Worm (Caenorhabditis elegans) whole organism, midembryonic: Measurements from ENCODE around the gene C55B6.7.

Source experiments
- T22C8.4 ChIP-seq: fragments of 200-800 bp; sonication (Bioruptor generic); IDR thresholded peaks from 2 replicates; pipeline ENCODE4 v1.3.6; 2022; ENCODE audit warnings: missing genetic modification characterization, missing compliant biosample characterization
- cog-1 ChIP-seq: sonication (generic microtip); optimal IDR thresholded peaks from 2 replicates; lab custom pipeline; 2016; ENCODE audit warnings: missing genetic modification characterization, missing compliant biosample characterization
- flt-1 ChIP-seq: fragments of 200-800 bp; sonication (Bioruptor generic); IDR thresholded peaks from 2 replicates; pipeline ENCODE4 v1.3.6; 2022; ENCODE audit warnings: missing genetic modification characterization, missing compliant biosample characterization
- klf-2 ChIP-seq: fragments of 200-800 bp; sonication (Bioruptor generic); conservative IDR thresholded peaks from 2 replicates; pipeline ENCODE4 v1.3.6; 2022; ENCODE audit warnings: missing genetic modification reagents, missing genetic modification characterization, missing compliant biosample characterization
- med-1 ChIP-seq: sonication (generic microtip); optimal IDR thresholded peaks from 2 replicates; lab custom pipeline; 2017; ENCODE audit warnings: missing genetic modification characterization, mild to moderate bottlenecking, missing compliant biosample characterization, antibody characterized with exemption, missing genetic modification reagents; ENCODE audit not compliant: insufficient read depth
- tab-1 ChIP-seq: fragments of 200-800 bp; sonication (Bioruptor generic); IDR thresholded peaks from 2 replicates; pipeline ENCODE4 v1.3.6; 2022; ENCODE audit warnings: missing genetic modification characterization, missing compliant biosample characterization
- ztf-23 ChIP-seq: fragments of 200-800 bp; sonication (Bioruptor generic); IDR thresholded peaks from 2 replicates; pipeline ENCODE4 v1.3.6; 2022; ENCODE audit warnings: missing genetic modification reagents, missing genetic modification characterization, missing compliant biosample characterization
- ztf-29 ChIP-seq: fragments of 200-800 bp; sonication (Bioruptor generic); IDR thresholded peaks from 2 replicates; pipeline ENCODE4 v1.3.6; 2022; ENCODE audit warnings: missing genetic modification reagents, missing genetic modification characterization, missing compliant biosample characterization

ce11 chrX:7151189-7151857 lies 40.5 kb downstream of the C55B6.7 start, which contains the start of gene lam-2:
- TF ChIP-seq ztf-23 (GFP tag; lab: Robert Waterston, UW): peak; percentile 29; the same call in 1 of the 2 replicates
- TF ChIP-seq ztf-29: no peak
- TF ChIP-seq cog-1: no peak
- TF ChIP-seq T22C8.4: no peak
- no peak for TF ChIP-seq klf-2 (GFP tag; lab: Robert Waterston, UW)
- TF ChIP-seq med-1 (GFP tag; lab: Kevin White, UChicago): no peak
- peak; percentile 62; the same call in 1 of the 2 replicates for TF ChIP-seq flt-1
- no peak for TF ChIP-seq tab-1 (GFP tag; lab: Robert Waterston, UW)
